Fruit fly (Drosophila melanogaster) whole organism, embryonic: ENCODE results near the gene Cpr78E.

Experiments
- BEAF-32 ChIP-seq: fragments of 200-800 bp; sonication (Bioruptor generic); optimal IDR thresholded peaks from 3 replicates; lab custom pipeline; 2017; ENCODE audit warnings: missing biosample characterization, missing genetic modification characterization, mild to moderate bottlenecking, moderate library complexity, missing genetic modification reagents
- CG10274 ChIP-seq: fragments of 200-800 bp; sonication (Bioruptor generic); optimal IDR thresholded peaks from 3 replicates; lab custom pipeline; 2017; ENCODE audit warnings: missing biosample characterization, mild to moderate bottlenecking, missing genetic modification characterization
- CG10979 ChIP-seq: fragments of 200-800 bp; sonication (Bioruptor generic); optimal IDR thresholded peaks from 2 replicates; lab custom pipeline; 2018; ENCODE audit warnings: missing biosample characterization, mild to moderate bottlenecking, missing genetic modification characterization, moderate library complexity
- CG11247 ChIP-seq: fragments of 200-800 bp; sonication (Bioruptor generic); IDR thresholded peaks from 2 replicates; pipeline ENCODE4 v1.3.6; 2022; ENCODE audit warnings: missing biosample characterization, missing genetic modification characterization
- CG11696 ChIP-seq: fragments of 200-800 bp; sonication (Bioruptor generic); IDR thresholded peaks from 2 replicates; pipeline ENCODE4 v1.3.6; 2022; ENCODE audit warnings: missing biosample characterization, missing genetic modification characterization
- CG11723 ChIP-seq: fragments of 200-800 bp; sonication (Bioruptor generic); optimal IDR thresholded peaks from 2 replicates; lab custom pipeline; 2017; ENCODE audit warnings: missing biosample characterization, mild to moderate bottlenecking, missing genetic modification characterization
- CG12219 ChIP-seq: fragments of 200-800 bp; sonication (Bioruptor generic); optimal IDR thresholded peaks from 3 replicates; lab custom pipeline; 2018; ENCODE audit warnings: missing biosample characterization, mild to moderate bottlenecking, missing genetic modification characterization
- CG13775 ChIP-seq: fragments of 200-800 bp; sonication (Bioruptor generic); optimal IDR thresholded peaks from 3 replicates; lab custom pipeline; 2017; ENCODE audit warnings: missing biosample characterization, mild to moderate bottlenecking, missing genetic modification characterization
- CG14014 ChIP-seq: fragments of 200-800 bp; sonication (Bioruptor generic); IDR thresholded peaks from 2 replicates; pipeline ENCODE4 v1.3.6; 2022; ENCODE audit warnings: missing biosample characterization, missing genetic modification characterization
- CG15479 ChIP-seq: fragments of 200-800 bp; sonication (Bioruptor generic); optimal IDR thresholded peaks from 3 replicates; lab custom pipeline; 2019; ENCODE audit warnings: missing biosample characterization, mild to moderate bottlenecking, missing genetic modification characterization, moderate library complexity
- CG18764 ChIP-seq: fragments of 200-800 bp; sonication (Bioruptor generic); optimal IDR thresholded peaks from 3 replicates; lab custom pipeline; 2016; ENCODE audit warnings: missing biosample characterization, missing genetic modification characterization
- CG3847 ChIP-seq: fragments of 200-800 bp; sonication (Bioruptor generic); IDR thresholded peaks from 2 replicates; pipeline ENCODE4 v1.3.6; 2022; ENCODE audit warnings: missing biosample characterization, missing genetic modification characterization
- CG4424 ChIP-seq: fragments of 200-800 bp; sonication (Bioruptor generic); optimal IDR thresholded peaks from 3 replicates; lab custom pipeline; 2016; ENCODE audit warnings: missing biosample characterization, missing genetic modification characterization
- CG6175 ChIP-seq: fragments of 200-800 bp; sonication (Bioruptor generic); IDR thresholded peaks from 3 replicates; pipeline ENCODE4 v1.3.6; 2022; ENCODE audit warnings: missing biosample characterization, missing genetic modification characterization
- CG7987 ChIP-seq: fragments of 200-800 bp; sonication (Bioruptor generic); optimal IDR thresholded peaks from 2 replicates; lab custom pipeline; 2018; ENCODE audit warnings: missing biosample characterization, mild to moderate bottlenecking, missing genetic modification characterization, moderate library complexity
- Fer1 ChIP-seq: fragments of 200-800 bp; sonication (Bioruptor generic); optimal IDR thresholded peaks from 2 replicates; lab custom pipeline; 2017; ENCODE audit warnings: missing biosample characterization, mild to moderate bottlenecking, missing genetic modification characterization
- HHEX ChIP-seq: fragments of 200-800 bp; sonication (Bioruptor generic); optimal IDR thresholded peaks from 3 replicates; lab custom pipeline; 2017; ENCODE audit warnings: missing biosample characterization, mild to moderate bottlenecking, missing genetic modification characterization, missing genetic modification reagents
- HLH4C ChIP-seq: fragments of 200-800 bp; sonication (Bioruptor generic); IDR thresholded peaks from 3 replicates; pipeline ENCODE4 v1.3.6; 2022; ENCODE audit warnings: missing biosample characterization, missing genetic modification characterization; ENCODE audit not compliant: partially characterized antibody
- Hmx ChIP-seq: fragments of 200-800 bp; sonication (Bioruptor generic); optimal IDR thresholded peaks from 2 replicates; lab custom pipeline; 2016; ENCODE audit warnings: missing biosample characterization, missing genetic modification characterization
- MTF-1 ChIP-seq: fragments of 200-800 bp; sonication (Bioruptor generic); optimal IDR thresholded peaks from 2 replicates; lab custom pipeline; 2018; ENCODE audit warnings: missing biosample characterization, mild to moderate bottlenecking, missing genetic modification characterization, borderline replicate concordance
- Max ChIP-seq: fragments of 200-800 bp; sonication (Bioruptor generic); optimal IDR thresholded peaks from 2 replicates; lab custom pipeline; 2016; ENCODE audit warnings: missing biosample characterization, mild to moderate bottlenecking, missing genetic modification characterization
- Meics ChIP-seq: fragments of 200-800 bp; sonication (Bioruptor generic); optimal IDR thresholded peaks from 2 replicates; lab custom pipeline; 2017; ENCODE audit warnings: missing biosample characterization, mild to moderate bottlenecking, missing genetic modification characterization
- NK7.1 ChIP-seq: fragments of 200-800 bp; sonication (Bioruptor generic); optimal IDR thresholded peaks from 3 replicates; lab custom pipeline; 2016; ENCODE audit warnings: missing biosample characterization, missing genetic modification characterization
- Nf-YA ChIP-seq: fragments of 200-800 bp; sonication (Bioruptor generic); IDR thresholded peaks from 2 replicates; pipeline ENCODE4 v1.3.6; 2022; ENCODE audit warnings: missing biosample characterization, missing genetic modification characterization
- Oaz ChIP-seq: fragments of 200-800 bp; sonication (Bioruptor generic); IDR thresholded peaks from 2 replicates; pipeline ENCODE4 v1.3.6; 2022; ENCODE audit warnings: missing biosample characterization, missing genetic modification characterization
- Opbp ChIP-seq: fragments of 200-800 bp; sonication (Bioruptor generic); IDR thresholded peaks from 3 replicates; pipeline ENCODE4 v1.3.6; 2022; ENCODE audit warnings: missing biosample characterization, missing genetic modification characterization; ENCODE audit not compliant: partially characterized antibody
- Optix ChIP-seq: fragments of 200-800 bp; sonication (Bioruptor generic); IDR thresholded peaks from 3 replicates; pipeline ENCODE4 v1.3.6; 2022; ENCODE audit warnings: missing biosample characterization, missing genetic modification characterization
- Ptx1 ChIP-seq: fragments of 200-800 bp; sonication (Bioruptor generic); IDR thresholded peaks from 2 replicates; pipeline ENCODE4 v1.3.6; 2022; ENCODE audit warnings: missing biosample characterization, missing genetic modification characterization
- Trl ChIP-seq, 3 experiments: fragments of >200 bp in 2 of 3; fragments of 200-800 bp in 1 of 3; sonication (Bioruptor generic) in 1 of 3; optimal IDR thresholded peaks; 2 replicates in 1 of 3; 3 replicates in 2 of 3; lab custom pipeline; 2016 to 2017; ENCODE audit warnings: missing biosample characterization in 1 of 3, missing genetic modification characterization in 1 of 3
- Usf ChIP-seq: fragments of 200-800 bp; sonication (Bioruptor generic); optimal IDR thresholded peaks from 2 replicates; lab custom pipeline; 2017; ENCODE audit warnings: missing genotype, missing biosample characterization, missing genetic modification characterization
- Xbp1 ChIP-seq: fragments of 200-800 bp; sonication (Bioruptor generic); optimal IDR thresholded peaks from 3 replicates; lab custom pipeline; 2016; ENCODE audit warnings: missing biosample characterization, mild to moderate bottlenecking, missing genetic modification characterization
- bsh ChIP-seq, 2 experiments: fragments of 200-800 bp; sonication (Bioruptor generic); optimal IDR thresholded peaks; 2 replicates each; lab custom pipeline; 2017 to 2018; ENCODE audit warnings: mild to moderate bottlenecking in 2 of 2, missing biosample characterization in 2 of 2, missing genetic modification characterization in 2 of 2, moderate library complexity in 1 of 2
- chif ChIP-seq, 2 experiments: fragments of 200-800 bp; sonication (Bioruptor generic); optimal IDR thresholded peaks; 3 replicates each; lab custom pipeline; 2016; ENCODE audit warnings: missing biosample characterization in 2 of 2, missing genetic modification characterization in 2 of 2
- chm ChIP-seq: fragments of 200-800 bp; sonication (Bioruptor generic); IDR thresholded peaks from 2 replicates; pipeline ENCODE4 v1.3.6; 2022; ENCODE audit warnings: missing biosample characterization, missing genetic modification characterization
- chn ChIP-seq: fragments of 200-800 bp; sonication (Bioruptor generic); optimal IDR thresholded peaks from 2 replicates; lab custom pipeline; 2016; ENCODE audit warnings: missing biosample characterization, missing genetic modification characterization
- corto ChIP-seq: fragments of 200-800 bp; sonication (Bioruptor generic); optimal IDR thresholded peaks from 2 replicates; lab custom pipeline; 2016; ENCODE audit warnings: missing biosample characterization, mild to moderate bottlenecking, missing genetic modification characterization, moderate library complexity
- esg ChIP-seq: fragments of 200-800 bp; sonication (Bioruptor generic); conservative IDR thresholded peaks from 2 replicates; pipeline ENCODE4 v1.3.6; 2022; ENCODE audit warnings: missing biosample characterization, missing genetic modification characterization
- gcm2 ChIP-seq: fragments of 200-800 bp; sonication (Bioruptor generic); optimal IDR thresholded peaks from 2 replicates; lab custom pipeline; 2016; ENCODE audit warnings: missing biosample characterization, missing genetic modification characterization
- gsb ChIP-seq: fragments of 200-800 bp; sonication (Bioruptor generic); IDR thresholded peaks from 2 replicates; pipeline ENCODE4 v1.3.6; 2022; ENCODE audit warnings: missing biosample characterization, missing genetic modification characterization
- jumu ChIP-seq: fragments of 200-800 bp; sonication (Bioruptor generic); optimal IDR thresholded peaks from 3 replicates; lab custom pipeline; 2016; ENCODE audit warnings: missing biosample characterization, missing genetic modification characterization
- lilli ChIP-seq: fragments of 200-800 bp; sonication (Bioruptor generic); optimal IDR thresholded peaks from 3 replicates; lab custom pipeline; 2016; ENCODE audit warnings: missing biosample characterization, missing genetic modification characterization
- pita ChIP-seq: fragments of 200-800 bp; sonication (Bioruptor generic); optimal IDR thresholded peaks from 2 replicates; lab custom pipeline; 2017; ENCODE audit warnings: missing biosample characterization, mild to moderate bottlenecking, missing genetic modification characterization
- psq ChIP-seq: fragments of 200-800 bp; sonication (Bioruptor generic); optimal IDR thresholded peaks from 2 replicates; lab custom pipeline; 2017; ENCODE audit warnings: missing biosample characterization, missing genetic modification characterization
- ro ChIP-seq: fragments of 200-800 bp; sonication (Bioruptor generic); IDR thresholded peaks from 2 replicates; pipeline ENCODE4 v1.3.6; 2022; ENCODE audit warnings: missing biosample characterization, missing genetic modification characterization
- sc ChIP-seq, 3 experiments: fragments of >200 bp in 2 of 3; fragments of 200-800 bp in 1 of 3; sonication (Bioruptor generic) in 1 of 3; optimal IDR thresholded peaks; 2 replicates in 2 of 3; 3 replicates in 1 of 3; lab custom pipeline; 2017; ENCODE audit warnings: mild to moderate bottlenecking in 1 of 3, missing biosample characterization in 1 of 3, missing genetic modification characterization in 1 of 3, missing genetic modification reagents in 1 of 3
- ssp ChIP-seq: fragments of 200-800 bp; sonication (Bioruptor generic); IDR thresholded peaks from 2 replicates; pipeline ENCODE4 v1.3.6; 2022; ENCODE audit warnings: missing biosample characterization, missing genetic modification characterization
- tll ChIP-seq, 2 experiments: fragments of 200-800 bp in 1 of 2; fragments of >200 bp in 1 of 2; sonication (Bioruptor generic) in 1 of 2; optimal IDR thresholded peaks; 2 replicates each; lab custom pipeline; 2017 to 2019; ENCODE audit warnings: missing biosample characterization in 2 of 2, missing genetic modification characterization in 2 of 2, mild to moderate bottlenecking in 1 of 2, moderate library complexity in 1 of 2
- tup ChIP-seq: fragments of 200-800 bp; sonication (Bioruptor generic); optimal IDR thresholded peaks from 2 replicates; lab custom pipeline; 2016; ENCODE audit warnings: missing biosample characterization, mild to moderate bottlenecking, missing genetic modification characterization, moderate library complexity
- unc-4 ChIP-seq: fragments of 200-800 bp; sonication (Bioruptor generic); IDR thresholded peaks from 2 replicates; pipeline ENCODE4 v1.3.6; 2022; ENCODE audit warnings: missing biosample characterization, missing genetic modification characterization; ENCODE audit not compliant: partially characterized antibody

The Cpr78E gene

DNA sequence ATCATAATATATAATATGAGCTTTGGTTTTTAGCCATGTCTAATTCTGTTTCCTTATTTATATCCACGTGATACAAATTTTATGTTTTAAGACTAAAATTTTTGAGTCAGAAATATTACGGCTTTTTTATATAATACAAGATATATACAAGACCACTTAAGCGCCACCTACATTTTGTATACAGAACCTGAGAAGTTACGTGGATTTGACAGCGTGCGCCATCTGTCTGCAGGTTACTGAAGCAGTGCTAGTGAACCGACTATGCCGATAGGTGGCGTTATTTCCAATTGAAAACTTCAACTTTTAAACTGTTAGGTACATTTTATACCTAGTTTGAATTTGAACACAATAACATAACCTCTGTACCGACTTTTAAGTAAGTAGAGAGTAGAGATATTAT, 14.0 kb downstream of the Cpr78E start (continued):
- TF ChIP-seq unc-4 (no peak), CG12219 (GFP tag; lab: Kevin White, UChicago) (peak; percentile 10), pita (peak; percentile 61), Hmx (GFP tag; lab: Kevin White, UChicago) (no peak), Opbp (GFP tag; lab: Robert Waterston, UW) (peak; percentile 35; the same call in 1 of the 3 replicates), CG18764 (GFP tag; lab: Kevin White, UChicago) (peak; percentile 62), NK7.1 (GFP tag; lab: Kevin White, UChicago) (peak; percentile 34), CG4424 (peak; percentile 75), CG13775 (peak; percentile 25), chn (GFP tag; lab: Kevin White, UChicago) (peak; percentile 54), CG15479 (GFP tag; lab: Kevin White, UChicago) (no peak), gcm2 (GFP tag; lab: Kevin White, UChicago) (peak; percentile 47), bsh (GFP tag; optimal IDR thresholded peaks at IDR 0.05; lab: Kevin White, UChicago) (peak in 1 of 2 experiments; percentile 69), CG11696 (no peak), HLH4C (GFP tag; lab: Robert Waterston, UW) (no peak), tll (GFP tag; optimal IDR thresholded peaks at IDR 0.05; lab: Kevin White, UChicago) (no peak), psq (GFP tag; lab: Kevin White, UChicago) (peak; percentile 22), tup (GFP tag; lab: Kevin White, UChicago) (no peak), CG7987 (GFP tag; lab: Kevin White, UChicago) (peak; percentile 74), CG6175 (peak; percentile 46; the same call in 1 of the 3 replicates), CG3847 (peak; percentile 61), corto (GFP tag; lab: Kevin White, UChicago) (no peak), CG14014 (GFP tag; lab: Robert Waterston, UW) (peak; percentile 51; the same call in 1 of the 2 replicates), CG10274 (GFP tag; lab: Kevin White, UChicago) (no peak), Optix (GFP tag; lab: Robert Waterston, UW) (peak; percentile 65), Trl (optimal IDR thresholded peaks at IDR 0.05; lab: Kevin White, UChicago) (no peak), Trl (GFP tag; optimal IDR thresholded peaks at IDR 0.05; lab: Kevin White, UChicago) (peak; percentile 80), Oaz (GFP tag; lab: Robert Waterston, UW) (peak; percentile 67; the same call in 1 of the 2 replicates), chif (GFP tag; optimal IDR thresholded peaks at IDR 0.05; lab: Kevin White, UChicago) (peak; percentile 54 to 91), BEAF-32 (no peak), CG11247 (GFP tag; lab: Robert Waterston, UW) (peak; percentile 83), Meics (GFP tag; lab: Kevin White, UChicago) (peak; percentile 67), lilli (GFP tag; lab: Kevin White, UChicago) (peak; percentile 79), CG11723 (no peak), ro (GFP tag; lab: Robert Waterston, UW) (no peak), jumu (GFP tag; lab: Kevin White, UChicago) (peak; percentile 56), CG10979 (peak; percentile 100), chm (no peak; the same call in 1 of the 2 replicates), HHEX (GFP tag; lab: Kevin White, UChicago) (no peak), esg (GFP tag; lab: Robert Waterston, UW) (no peak), Fer1 (GFP tag; lab: Kevin White, UChicago) (no peak), ssp (GFP tag; lab: Robert Waterston, UW) (peak; percentile 32; the same call in 1 of the 2 replicates), Xbp1 (GFP tag; lab: Kevin White, UChicago) (peak; percentile 92), gsb (GFP tag; lab: Robert Waterston, UW) (no peak), Usf (GFP tag; lab: Kevin White, UChicago) (no peak), Ptx1 (GFP tag; lab: Robert Waterston, UW) (peak; percentile 82), Nf-YA (GFP tag; lab: Robert Waterston, UW) (no peak), Max (no peak), sc (optimal IDR thresholded peaks at IDR 0.05; lab: Kevin White, UChicago) (no peak), sc (GFP tag; optimal IDR thresholded peaks at IDR 0.05; lab: Kevin White, UChicago) (peak; percentile 33), MTF-1 (GFP tag; lab: Kevin White, UChicago) (peak; percentile 27)
